Fruit fly (Drosophila melanogaster) whole organism, embryonic: Measurements from ENCODE around the gene CG5808.

Experiments used
- Ada2b ChIP-seq: fragments of 200-800 bp; sonication (Bioruptor generic); IDR thresholded peaks from 2 replicates; pipeline ENCODE4 v1.3.6; 2022; ENCODE audit warnings: missing biosample characterization, missing genetic modification characterization
- Blimp-1 ChIP-seq: fragments of 200-800 bp; sonication (Bioruptor generic); optimal IDR thresholded peaks from 3 replicates; lab custom pipeline; 2018; ENCODE audit warnings: missing biosample characterization, missing genetic modification characterization, mild to moderate bottlenecking, moderate library complexity, missing genetic modification reagents
- CG12071 ChIP-seq: fragments of 200-800 bp; sonication (Bioruptor generic); optimal IDR thresholded peaks from 3 replicates; lab custom pipeline; 2018; ENCODE audit warnings: missing biosample characterization, mild to moderate bottlenecking, missing genetic modification characterization
- CG12236 ChIP-seq: fragments of 200-800 bp; sonication (Bioruptor generic); optimal IDR thresholded peaks from 2 replicates; lab custom pipeline; 2016; ENCODE audit warnings: missing biosample characterization, missing genetic modification characterization
- CG13287 ChIP-seq: fragments of 200-800 bp; sonication (Bioruptor generic); IDR thresholded peaks from 2 replicates; pipeline ENCODE4 v1.3.6; 2022; ENCODE audit warnings: missing biosample characterization, missing genetic modification characterization; ENCODE audit not compliant: partially characterized antibody
- CG13894 ChIP-seq: fragments of 200-800 bp; sonication (Bioruptor generic); optimal IDR thresholded peaks from 3 replicates; lab custom pipeline; 2018; ENCODE audit warnings: missing biosample characterization, mild to moderate bottlenecking, missing genetic modification characterization, moderate library complexity
- CG1602 ChIP-seq: fragments of 200-800 bp; sonication (Bioruptor generic); optimal IDR thresholded peaks from 3 replicates; lab custom pipeline; 2016; ENCODE audit warnings: missing biosample characterization, missing genetic modification characterization
- CG17361 ChIP-seq: fragments of 200-800 bp; sonication (Bioruptor generic); IDR thresholded peaks from 3 replicates; pipeline ENCODE4 v1.3.6; 2022; ENCODE audit warnings: missing biosample characterization, missing genetic modification characterization
- CG17612 ChIP-seq: fragments of 200-800 bp; sonication (Bioruptor generic); IDR thresholded peaks from 2 replicates; pipeline ENCODE4 v1.3.6; 2022; ENCODE audit warnings: missing biosample characterization, missing genetic modification characterization
- CG17829 ChIP-seq: fragments of 200-800 bp; optimal IDR thresholded peaks from 2 replicates; lab custom pipeline; 2019; ENCODE audit warnings: missing biosample characterization, mild to moderate bottlenecking, missing genetic modification characterization, moderate library complexity
- CG31441 ChIP-seq: fragments of 200-800 bp; sonication (Bioruptor generic); IDR thresholded peaks from 2 replicates; pipeline ENCODE4 v1.3.6; 2022; ENCODE audit warnings: missing biosample characterization, missing genetic modification characterization
- CG34422 ChIP-seq: fragments of 200-800 bp; sonication (Bioruptor generic); IDR thresholded peaks from 3 replicates; pipeline ENCODE4 v1.3.6; 2022; ENCODE audit warnings: missing biosample characterization, missing genetic modification characterization
- CG4360 ChIP-seq: fragments of 200-800 bp; sonication (Bioruptor generic); IDR thresholded peaks from 2 replicates; pipeline ENCODE4 v1.3.6; 2022; ENCODE audit warnings: missing biosample characterization, missing genetic modification characterization
- CG6683 ChIP-seq: fragments of 200-800 bp; sonication (Bioruptor generic); optimal IDR thresholded peaks from 2 replicates; lab custom pipeline; 2017; ENCODE audit warnings: missing biosample characterization, mild to moderate bottlenecking, missing genetic modification characterization, missing genetic modification reagents
- CG7987 ChIP-seq: fragments of 200-800 bp; sonication (Bioruptor generic); optimal IDR thresholded peaks from 2 replicates; lab custom pipeline; 2018; ENCODE audit warnings: missing biosample characterization, mild to moderate bottlenecking, missing genetic modification characterization, moderate library complexity
- CG8388 ChIP-seq: fragments of 200-800 bp; sonication (Bioruptor generic); optimal IDR thresholded peaks from 2 replicates; lab custom pipeline; 2019; ENCODE audit warnings: missing biosample characterization, mild to moderate bottlenecking, missing genetic modification characterization, moderate library complexity
- CHES-1-like ChIP-seq: fragments of 200-800 bp; sonication (Bioruptor generic); optimal IDR thresholded peaks from 2 replicates; lab custom pipeline; 2016; ENCODE audit warnings: missing biosample characterization, missing genetic modification characterization
- Doc2 ChIP-seq: fragments of 200-800 bp; sonication (Bioruptor generic); IDR thresholded peaks from 2 replicates; pipeline ENCODE4 v1.3.6; 2022; ENCODE audit warnings: missing biosample characterization, missing genetic modification characterization
- Doc3 ChIP-seq: fragments of 200-800 bp; sonication (Bioruptor generic); IDR thresholded peaks from 3 replicates; pipeline ENCODE4 v1.3.6; 2022; ENCODE audit warnings: missing biosample characterization, missing genetic modification characterization; ENCODE audit not compliant: partially characterized antibody
- Eip74EF ChIP-seq, 2 experiments: fragments of 200-800 bp in 1 of 2; fragments of >200 bp in 1 of 2; sonication (Bioruptor generic) in 1 of 2; optimal IDR thresholded peaks; 2 replicates each; lab custom pipeline; 2017 to 2019; ENCODE audit warnings: missing biosample characterization in 2 of 2, missing genetic modification characterization in 2 of 2, mild to moderate bottlenecking in 1 of 2, moderate library complexity in 1 of 2
- H15 ChIP-seq: fragments of 200-800 bp; sonication (Bioruptor generic); IDR thresholded peaks from 3 replicates; pipeline ENCODE4 v1.3.6; 2022; ENCODE audit warnings: missing biosample characterization, missing genetic modification characterization
- Hr78 ChIP-seq, 2 experiments: fragments of 200-800 bp in 1 of 2; fragments of >200 bp in 1 of 2; sonication (Bioruptor generic) in 1 of 2; optimal IDR thresholded peaks; 2 replicates each; lab custom pipeline; 2017 to 2019; ENCODE audit warnings: missing biosample characterization in 2 of 2, missing genetic modification characterization in 2 of 2, mild to moderate bottlenecking in 1 of 2, moderate library complexity in 1 of 2
- Lim3 ChIP-seq: fragments of 200-800 bp; sonication (Bioruptor generic); IDR thresholded peaks from 2 replicates; pipeline ENCODE4 v1.3.6; 2022; ENCODE audit warnings: missing biosample characterization, missing genetic modification characterization
- Mes4 ChIP-seq: fragments of 200-800 bp; sonication (Bioruptor generic); optimal IDR thresholded peaks from 2 replicates; lab custom pipeline; 2016; ENCODE audit warnings: missing biosample characterization, missing genetic modification characterization
- Oaz ChIP-seq: fragments of 200-800 bp; sonication (Bioruptor generic); IDR thresholded peaks from 2 replicates; pipeline ENCODE4 v1.3.6; 2022; ENCODE audit warnings: missing biosample characterization, missing genetic modification characterization
- PHDP ChIP-seq: fragments of 200-800 bp; sonication (Bioruptor generic); optimal IDR thresholded peaks from 3 replicates; lab custom pipeline; 2018; ENCODE audit warnings: missing biosample characterization, mild to moderate bottlenecking, missing genetic modification characterization, moderate library complexity
- Rfx ChIP-seq: fragments of 200-800 bp; sonication (Bioruptor generic); IDR thresholded peaks from 2 replicates; pipeline ENCODE4 v1.3.6; 2022; ENCODE audit warnings: missing biosample characterization, missing genetic modification characterization
- Rx ChIP-seq: fragments of 200-800 bp; sonication (Bioruptor generic); IDR thresholded peaks from 2 replicates; pipeline ENCODE4 v1.3.6; 2022; ENCODE audit warnings: missing biosample characterization, missing genetic modification characterization
- Side ChIP-seq: fragments of 200-800 bp; sonication (Bioruptor generic); optimal IDR thresholded peaks from 2 replicates; lab custom pipeline; 2016; ENCODE audit warnings: missing biosample characterization, missing genetic modification characterization
- Vsx1 ChIP-seq: fragments of 200-800 bp; sonication (Bioruptor generic); optimal IDR thresholded peaks from 2 replicates; lab custom pipeline; 2017; ENCODE audit warnings: missing biosample characterization, mild to moderate bottlenecking, missing genetic modification characterization, missing genetic modification reagents
- Xrp1 ChIP-seq: fragments of 200-800 bp; sonication (Bioruptor generic); IDR thresholded peaks from 2 replicates; pipeline ENCODE4 v1.3.6; 2022; ENCODE audit warnings: missing biosample characterization, missing genetic modification characterization
- abd-A ChIP-seq: fragments of 200-800 bp; sonication (Bioruptor generic); optimal IDR thresholded peaks from 3 replicates; lab custom pipeline; 2019; ENCODE audit warnings: missing biosample characterization, mild to moderate bottlenecking, missing genetic modification characterization, moderate library complexity
- al ChIP-seq: fragments of 200-800 bp; sonication (Bioruptor generic); IDR thresholded peaks from 2 replicates; pipeline ENCODE4 v1.3.6; 2022; ENCODE audit warnings: missing biosample characterization, missing genetic modification characterization
- fd3F ChIP-seq: fragments of 200-800 bp; sonication (Bioruptor generic); optimal IDR thresholded peaks from 2 replicates; lab custom pipeline; 2018; ENCODE audit warnings: missing biosample characterization, mild to moderate bottlenecking, missing genetic modification characterization, moderate library complexity
- fd96Cb ChIP-seq: fragments of 200-800 bp; sonication (Bioruptor generic); optimal IDR thresholded peaks from 2 replicates; lab custom pipeline; 2018; ENCODE audit warnings: missing biosample characterization, mild to moderate bottlenecking, missing genetic modification characterization, moderate library complexity
- fu2 ChIP-seq: fragments of 200-800 bp; sonication (Bioruptor generic); optimal IDR thresholded peaks from 2 replicates; lab custom pipeline; 2016; ENCODE audit warnings: missing biosample characterization, missing genetic modification characterization
- gce ChIP-seq: fragments of 200-800 bp; sonication (Bioruptor generic); IDR thresholded peaks from 3 replicates; pipeline ENCODE4 v1.3.6; 2022; ENCODE audit warnings: missing biosample characterization, missing genetic modification characterization
- h ChIP-seq: fragments of >200 bp; optimal IDR thresholded peaks from 2 replicates; lab custom pipeline; 2017
- insv ChIP-seq, 2 experiments: fragments of 200-800 bp; sonication (Bioruptor generic); optimal IDR thresholded peaks; 3 replicates each; lab custom pipeline; 2016 to 2018; ENCODE audit warnings: missing biosample characterization in 2 of 2, missing genetic modification characterization in 2 of 2
- lmd ChIP-seq: fragments of 200-800 bp; sonication (Bioruptor generic); IDR thresholded peaks from 2 replicates; pipeline ENCODE4 v1.3.6; 2022; ENCODE audit warnings: missing biosample characterization, missing genetic modification characterization
- nau ChIP-seq: fragments of 200-800 bp; sonication (Bioruptor generic); optimal IDR thresholded peaks from 3 replicates; lab custom pipeline; 2017; ENCODE audit warnings: missing biosample characterization, mild to moderate bottlenecking, missing genetic modification characterization, missing genetic modification reagents
- nom ChIP-seq: fragments of 200-800 bp; sonication (Bioruptor generic); optimal IDR thresholded peaks from 2 replicates; lab custom pipeline; 2017; ENCODE audit warnings: missing biosample characterization, missing genetic modification characterization, mild to moderate bottlenecking, moderate library complexity, missing genetic modification reagents
- onecut ChIP-seq: fragments of 200-800 bp; sonication (Bioruptor generic); IDR thresholded peaks from 2 replicates; pipeline ENCODE4 v1.3.6; 2022; ENCODE audit warnings: missing biosample characterization, missing genetic modification characterization
- pho ChIP-seq: fragments of 200-800 bp; sonication (Bioruptor generic); optimal IDR thresholded peaks from 2 replicates; lab custom pipeline; 2016; ENCODE audit warnings: missing biosample characterization, missing genetic modification characterization
- prd ChIP-seq, 3 experiments: fragments of >200 bp in 2 of 3; fragments of 200-800 bp in 1 of 3; sonication (Bioruptor generic) in 1 of 3; optimal IDR thresholded peaks in 2 of 3; IDR thresholded peaks in 1 of 3; 2 replicates in 2 of 3; 3 replicates in 1 of 3; pipeline versions ENCODE4 v1.3.6 to Lab custom; 2017 to 2022; ENCODE audit warnings: missing biosample characterization in 1 of 3, missing genetic modification characterization in 1 of 3
- salm ChIP-seq: fragments of 200-800 bp; sonication (Bioruptor generic); optimal IDR thresholded peaks from 2 replicates; lab custom pipeline; 2018; ENCODE audit warnings: missing biosample characterization, mild to moderate bottlenecking, missing genetic modification characterization
- slbo ChIP-seq: fragments of 200-800 bp; sonication (Bioruptor generic); IDR thresholded peaks from 2 replicates; pipeline ENCODE4 v1.3.6; 2022; ENCODE audit warnings: missing biosample characterization, missing genetic modification characterization
- sqz ChIP-seq: fragments of 200-800 bp; sonication (Bioruptor generic); optimal IDR thresholded peaks from 3 replicates; lab custom pipeline; 2018; ENCODE audit warnings: missing biosample characterization, mild to moderate bottlenecking, missing genetic modification characterization
- sr ChIP-seq: fragments of 200-800 bp; sonication (Bioruptor generic); IDR thresholded peaks from 3 replicates; pipeline ENCODE4 v1.3.6; 2022; ENCODE audit warnings: missing biosample characterization, missing genetic modification characterization
- tap ChIP-seq: fragments of 200-800 bp; optimal IDR thresholded peaks from 3 replicates; lab custom pipeline; 2019; ENCODE audit warnings: missing biosample characterization, mild to moderate bottlenecking, missing genetic modification characterization, moderate library complexity
- zen2 ChIP-seq: fragments of 200-800 bp; sonication (Bioruptor generic); IDR thresholded peaks from 3 replicates; pipeline ENCODE4 v1.3.6; 2022; ENCODE audit warnings: missing biosample characterization, missing genetic modification characterization; ENCODE audit not compliant: partially characterized antibody

The CG5808 gene

dm6 chr3R:24798595-24798994 lies 18.2 kb downstream of the CG5808 start (continued):
- TF ChIP-seq abd-A (tag; lab: Kevin White, UChicago) (no peak), Eip74EF (GFP tag; optimal IDR thresholded peaks at IDR 0.05; lab: Kevin White, UChicago) (peak in 1 of 2 experiments; percentile 39), CG1602 (GFP tag; lab: Kevin White, UChicago) (no peak), zen2 (no peak), sqz (GFP tag; lab: Kevin White, UChicago) (no peak), Doc2 (no peak), sr (GFP tag; lab: Robert Waterston, UW) (no peak), CG7987 (no peak), CG4360 (GFP tag; lab: Robert Waterston, UW) (no peak), CG12071 (GFP tag; lab: Kevin White, UChicago) (no peak), lmd (GFP tag; lab: Robert Waterston, UW) (0 out of 2 replicates have a peak, but pooled peaks have one; percentile 15), PHDP (tag; lab: Kevin White, UChicago) (peak; percentile 68), CHES-1-like (GFP tag; lab: Kevin White, UChicago) (no peak), salm (tag; lab: Kevin White, UChicago) (peak; percentile 53), Oaz (GFP tag; lab: Robert Waterston, UW) (no peak), slbo (GFP tag; lab: Robert Waterston, UW) (0 out of 2 replicates have a peak, but pooled peaks have one; percentile 12), gce (GFP tag; lab: Robert Waterston, UW) (no peak), CG13894 (tag; lab: Kevin White, UChicago) (no peak), Doc3 (GFP tag; lab: Robert Waterston, UW) (no peak), CG13287 (GFP tag; lab: Robert Waterston, UW) (no peak), Lim3 (GFP tag; lab: Robert Waterston, UW) (no peak), fu2 (GFP tag; lab: Kevin White, UChicago) (no peak), Rfx (GFP tag; lab: Robert Waterston, UW) (no peak), Vsx1 (no peak), CG8388 (GFP tag; lab: Kevin White, UChicago) (no peak), insv (GFP tag; optimal IDR thresholded peaks at IDR 0.05; lab: Kevin White, UChicago) (no peak), CG31441 (no peak; the same call in 1 of the 2 replicates), Hr78 (GFP tag; optimal IDR thresholded peaks at IDR 0.05; lab: Kevin White, UChicago) (no peak), al (GFP tag; lab: Robert Waterston, UW) (no peak), onecut (GFP tag; lab: Robert Waterston, UW) (no peak), Xrp1 (GFP tag; lab: Robert Waterston, UW) (no peak), pho (GFP tag; lab: Kevin White, UChicago) (no peak), CG12236 (GFP tag; lab: Kevin White, UChicago) (no peak), CG17612 (no peak), CG17361 (GFP tag; lab: Robert Waterston, UW) (no peak; the same call in 2 of the 3 replicates), nom (GFP tag; lab: Kevin White, UChicago) (no peak), prd (optimal IDR thresholded peaks at IDR 0.05; lab: Kevin White, UChicago) (no peak), prd (GFP tag; IDR thresholded peaks at IDR 0.05; lab: Robert Waterston, UW) (no peak), Side (no peak), fd3F (GFP tag; lab: Kevin White, UChicago) (no peak), Ada2b (GFP tag; lab: Robert Waterston, UW) (no peak), Blimp-1 (GFP tag; lab: Kevin White, UChicago) (no peak), H15 (no peak), h (no peak), CG34422 (GFP tag; lab: Robert Waterston, UW) (no peak), nau (no peak), Mes4 (GFP tag; lab: Kevin White, UChicago) (no peak), tap (tag; lab: Kevin White, UChicago) (no peak), Rx (GFP tag; lab: Robert Waterston, UW) (no peak), CG6683 (GFP tag; lab: Kevin White, UChicago) (no peak), fd96Cb (tag; lab: Kevin White, UChicago) (no peak), CG17829 (tag; lab: Kevin White, UChicago) (peak; percentile 44)
